Fruit fly (Drosophila melanogaster): ENCODE results near the gene pkm.

Gene pkm

DNA sequence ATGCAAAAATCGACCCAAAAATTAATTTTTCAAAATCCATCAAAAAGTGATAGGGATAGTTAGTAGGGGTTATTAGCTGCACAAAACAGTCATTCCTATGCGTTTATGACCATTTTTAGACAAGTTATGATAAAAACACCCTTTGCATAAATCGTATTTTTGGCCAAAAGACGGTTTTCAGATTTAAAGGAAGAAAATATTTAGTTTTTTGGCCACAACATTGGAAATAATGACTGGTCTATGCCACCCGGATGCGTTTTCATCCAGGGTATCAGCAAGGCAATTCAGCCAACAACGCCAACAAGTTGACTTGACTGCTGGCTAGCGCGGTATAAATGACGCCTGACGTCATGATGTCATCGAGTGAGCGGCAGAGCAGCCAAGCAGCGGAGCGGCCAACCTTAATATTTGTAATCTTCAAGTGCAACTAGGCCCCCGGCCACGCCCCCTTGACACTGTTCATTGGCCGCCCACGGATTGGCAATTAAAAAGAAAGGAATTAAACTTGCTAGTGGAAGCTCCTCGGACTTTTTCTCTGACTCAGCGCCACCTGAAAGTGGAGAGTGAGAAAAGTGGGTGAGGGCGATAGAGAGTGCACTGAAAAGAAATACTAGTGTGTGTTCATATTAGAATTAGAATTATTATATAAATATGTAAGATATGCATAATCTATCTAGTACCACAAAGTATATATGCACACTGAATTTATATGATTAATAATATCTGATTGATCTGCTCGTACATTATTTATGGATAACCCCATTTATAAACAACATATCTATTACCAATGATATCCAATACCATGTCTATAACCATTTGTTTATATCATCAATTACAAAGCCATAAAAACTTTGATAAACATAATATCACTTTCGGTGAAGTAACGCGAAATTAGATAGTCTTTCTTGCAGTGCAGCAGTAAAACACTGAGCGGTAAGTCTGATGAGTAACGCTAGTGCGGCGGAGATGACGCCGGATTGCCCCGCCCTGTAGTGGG lies 23.9 kb downstream of the pkm start (continued):
- TF ChIP-seq CG15601 (tag; optimal IDR thresholded peaks at IDR 0.05) (peak; percentile 77), CG11398 (GFP tag; optimal IDR thresholded peaks at IDR 0.05) (no peak), pzg (GFP tag; optimal IDR thresholded peaks at IDR 0.05) (no peak), CG18262 (tag; optimal IDR thresholded peaks at IDR 0.05) (peak; percentile 87), Kr (GFP tag; optimal IDR thresholded peaks at IDR 0.05) (no peak), emc (GFP tag; optimal IDR thresholded peaks at IDR 0.05) (no peak), gsb (GFP tag; IDR thresholded peaks at IDR 0.05) (peak; percentile 45; the same call in 1 of the 2 replicates), ase (GFP tag; IDR thresholded peaks at IDR 0.05) (no peak), HmgZ (tag; optimal IDR thresholded peaks at IDR 0.05) (peak; percentile 53), pros (GFP tag; optimal IDR thresholded peaks at IDR 0.05) (peak; percentile 14), CG4404 (GFP tag; IDR thresholded peaks at IDR 0.05) (0 out of 2 replicates have a peak, but pooled peaks have one; percentile 17), sim (GFP tag; IDR thresholded peaks at IDR 0.05) (no peak; the same call in 1 of the 2 replicates), CG7556 (GFP tag; optimal IDR thresholded peaks at IDR 0.05) (peak; percentile 94), stc (GFP tag; IDR thresholded peaks at IDR 0.05) (peak; percentile 46; the same call in 1 of the 2 replicates), YL-1 (GFP tag; optimal IDR thresholded peaks at IDR 0.05) (peak; percentile 39), CG10462 (GFP tag; optimal IDR thresholded peaks at IDR 0.05) (peak; percentile 49), slp2 (GFP tag; optimal IDR thresholded peaks at IDR 0.05) (no peak), CG4617 (GFP tag; optimal IDR thresholded peaks at IDR 0.05; ENCODE audit: borderline replicate concordance) (peak; percentile 38), Pdp1 (GFP tag; optimal IDR thresholded peaks at IDR 0.05) (peak; percentile 47 to 48), Hmr (GFP tag; optimal IDR thresholded peaks at IDR 0.05) (peak; percentile 88), ind (GFP tag; optimal IDR thresholded peaks at IDR 0.05) (peak; percentile 75), Dip3 (GFP tag; optimal IDR thresholded peaks at IDR 0.05) (peak; percentile 28), CG11504 (tag; optimal IDR thresholded peaks at IDR 0.05) (peak; percentile 94), zfh2 (GFP tag; optimal IDR thresholded peaks at IDR 0.05) (peak; percentile 48), H2.0 (GFP tag; IDR thresholded peaks at IDR 0.05) (peak; percentile 58; the same call in 1 of the 2 replicates), tap (tag; optimal IDR thresholded peaks at IDR 0.05) (peak; percentile 86), Ets65A (GFP tag) (peak; percentile 56), CG1647 (GFP tag; optimal IDR thresholded peaks at IDR 0.05) (peak; percentile 22), chinmo (GFP tag; IDR thresholded peaks at IDR 0.05; ENCODE audit: partially characterized antibody) (peak; percentile 87; the same call in 3 of the 4 replicates), CG31441 (GFP tag; IDR thresholded peaks at IDR 0.05) (peak; percentile 92), her (GFP tag; optimal IDR thresholded peaks at IDR 0.05) (no peak), Hr3 (GFP tag; optimal IDR thresholded peaks at IDR 0.05) (peak; percentile 78), Mes4 (GFP tag; optimal IDR thresholded peaks at IDR 0.05) (no peak), salm (tag; optimal IDR thresholded peaks at IDR 0.05) (peak; percentile 77), CG9609 (GFP tag; optimal IDR thresholded peaks at IDR 0.05) (peak; percentile 24), CG7928 (GFP tag; optimal IDR thresholded peaks at IDR 0.05) (peak; percentile 20), CG9797 (GFP tag; optimal IDR thresholded peaks at IDR 0.05) (no peak), Hmx (GFP tag; optimal IDR thresholded peaks at IDR 0.05) (peak; percentile 29), phol (tag; optimal IDR thresholded peaks at IDR 0.05) (peak; percentile 86), CG18764 (GFP tag; optimal IDR thresholded peaks at IDR 0.05) (peak; percentile 23), run (tag; optimal IDR thresholded peaks at IDR 0.05) (peak; percentile 81), gcm2 (GFP tag; optimal IDR thresholded peaks at IDR 0.05) (no peak), Eip74EF (GFP tag; optimal IDR thresholded peaks at IDR 0.05) (peak in 1 of 2 experiments; percentile 91), CG6854 (GFP tag; optimal IDR thresholded peaks at IDR 0.05) (peak; percentile 85), lilli (GFP tag; optimal IDR thresholded peaks at IDR 0.05) (peak; percentile 66), Adf1 (GFP tag; IDR thresholded peaks at IDR 0.05) (peak; percentile 71), sna (GFP tag; IDR thresholded peaks at IDR 0.05; ENCODE audit: partially characterized antibody) (no peak), CG1233 (GFP tag; optimal IDR thresholded peaks at IDR 0.05) (peak; percentile 83)
